Fruit fly (Drosophila melanogaster) whole organism, embryonic: ENCODE results near the gene eIF4E5.

ENCODE experiments used
- ATbp ChIP-seq: fragments of 200-800 bp; sonication (Bioruptor generic); optimal IDR thresholded peaks from 2 replicates; lab custom pipeline; 2017; ENCODE audit warnings: missing biosample characterization, mild to moderate bottlenecking, missing genetic modification characterization, missing genetic modification reagents
- Atf-2 ChIP-seq: fragments of 200-800 bp; sonication (Bioruptor generic); optimal IDR thresholded peaks from 2 replicates; lab custom pipeline; 2016; ENCODE audit warnings: missing biosample characterization, missing genetic modification characterization
- B-H2 ChIP-seq: fragments of 200-800 bp; sonication (Bioruptor generic); optimal IDR thresholded peaks from 2 replicates; lab custom pipeline; 2018; ENCODE audit warnings: missing biosample characterization, mild to moderate bottlenecking, missing genetic modification characterization
- Bdp1 ChIP-seq: fragments of 200-800 bp; sonication (Bioruptor generic); optimal IDR thresholded peaks from 3 replicates; lab custom pipeline; 2016; ENCODE audit warnings: missing biosample characterization, missing genetic modification characterization
- CG10321 ChIP-seq: fragments of 200-800 bp; sonication (Bioruptor generic); IDR thresholded peaks from 2 replicates; pipeline ENCODE4 v1.3.6; 2022; ENCODE audit warnings: missing biosample characterization, missing genetic modification characterization
- CG11247 ChIP-seq: fragments of 200-800 bp; sonication (Bioruptor generic); IDR thresholded peaks from 2 replicates; pipeline ENCODE4 v1.3.6; 2022; ENCODE audit warnings: missing biosample characterization, missing genetic modification characterization
- CG12769 ChIP-seq: fragments of 200-800 bp; sonication (Bioruptor generic); optimal IDR thresholded peaks from 2 replicates; lab custom pipeline; 2019; ENCODE audit warnings: missing biosample characterization, mild to moderate bottlenecking, missing genetic modification characterization, moderate library complexity
- CG13424 ChIP-seq: fragments of 200-800 bp; sonication (Bioruptor generic); optimal IDR thresholded peaks from 2 replicates; lab custom pipeline; 2019; ENCODE audit warnings: missing biosample characterization, mild to moderate bottlenecking, missing genetic modification characterization, moderate library complexity
- CG14014 ChIP-seq: fragments of 200-800 bp; sonication (Bioruptor generic); IDR thresholded peaks from 2 replicates; pipeline ENCODE4 v1.3.6; 2022; ENCODE audit warnings: missing biosample characterization, missing genetic modification characterization
- CG14667 ChIP-seq: fragments of 200-800 bp; sonication (Bioruptor generic); IDR thresholded peaks from 2 replicates; pipeline ENCODE4 v1.3.6; 2022; ENCODE audit warnings: missing biosample characterization, missing genetic modification characterization
- CG17328 ChIP-seq: fragments of 200-800 bp; sonication (Bioruptor generic); IDR thresholded peaks from 2 replicates; pipeline ENCODE4 v1.3.6; 2022; ENCODE audit warnings: missing biosample characterization, missing genetic modification characterization
- CG1832 ChIP-seq: fragments of 200-800 bp; sonication (Bioruptor generic); optimal IDR thresholded peaks from 2 replicates; lab custom pipeline; 2017; ENCODE audit warnings: missing biosample characterization, mild to moderate bottlenecking, missing genetic modification characterization, inconsistent platforms
- CG2202 ChIP-seq: fragments of 200-800 bp; sonication (Bioruptor generic); optimal IDR thresholded peaks from 2 replicates; lab custom pipeline; 2018; ENCODE audit warnings: missing biosample characterization, mild to moderate bottlenecking, missing genetic modification characterization
- CG42726 ChIP-seq: fragments of 200-800 bp; sonication (Bioruptor generic); IDR thresholded peaks from 2 replicates; pipeline ENCODE4 v1.3.6; 2022; ENCODE audit warnings: missing biosample characterization, missing genetic modification characterization; ENCODE audit not compliant: partially characterized antibody
- CG4360 ChIP-seq: fragments of 200-800 bp; sonication (Bioruptor generic); IDR thresholded peaks from 2 replicates; pipeline ENCODE4 v1.3.6; 2022; ENCODE audit warnings: missing biosample characterization, missing genetic modification characterization
- CG5180 ChIP-seq: fragments of 200-800 bp; sonication (Bioruptor generic); optimal IDR thresholded peaks from 3 replicates; lab custom pipeline; 2017; ENCODE audit warnings: missing biosample characterization, missing genetic modification characterization, mild to moderate bottlenecking, moderate library complexity, missing genetic modification reagents
- CG7839 ChIP-seq: fragments of 200-800 bp; sonication (Bioruptor generic); optimal IDR thresholded peaks from 3 replicates; lab custom pipeline; 2018; ENCODE audit warnings: missing biosample characterization, mild to moderate bottlenecking, missing genetic modification characterization, moderate library complexity
- CG8290 ChIP-seq, 3 experiments: fragments of 200-800 bp; sonication (Bioruptor generic); optimal IDR thresholded peaks; 2 replicates each; lab custom pipeline; 2016 to 2019; ENCODE audit warnings: missing biosample characterization in 3 of 3, missing genetic modification characterization in 3 of 3, mild to moderate bottlenecking in 2 of 3, moderate library complexity in 1 of 3
- Dek ChIP-seq: fragments of 200-800 bp; sonication (Bioruptor generic); optimal IDR thresholded peaks from 3 replicates; lab custom pipeline; 2019; ENCODE audit warnings: missing biosample characterization, mild to moderate bottlenecking, missing genetic modification characterization, moderate library complexity
- E2f2 ChIP-seq: fragments of 200-800 bp; sonication (Bioruptor generic); IDR thresholded peaks from 2 replicates; pipeline ENCODE4 v1.3.6; 2022; ENCODE audit warnings: missing biosample characterization, missing genetic modification characterization
- ERR ChIP-seq: fragments of 200-800 bp; sonication (Bioruptor generic); optimal IDR thresholded peaks from 2 replicates; lab custom pipeline; 2016; ENCODE audit warnings: missing biosample characterization, missing genetic modification characterization
- H2.0 ChIP-seq: fragments of 200-800 bp; sonication (Bioruptor generic); IDR thresholded peaks from 2 replicates; pipeline ENCODE4 v1.3.6; 2022; ENCODE audit warnings: missing biosample characterization, missing genetic modification characterization
- HLHmδ ChIP-seq: fragments of 200-800 bp; sonication (Bioruptor generic); optimal IDR thresholded peaks from 2 replicates; lab custom pipeline; 2018; ENCODE audit warnings: missing biosample characterization, mild to moderate bottlenecking, missing genetic modification characterization, moderate library complexity
- Max ChIP-seq: fragments of 200-800 bp; sonication (Bioruptor generic); optimal IDR thresholded peaks from 2 replicates; lab custom pipeline; 2016; ENCODE audit warnings: missing biosample characterization, mild to moderate bottlenecking, missing genetic modification characterization
- Myb ChIP-seq: fragments of 200-800 bp; sonication (Bioruptor generic); optimal IDR thresholded peaks from 2 replicates; lab custom pipeline; 2016; ENCODE audit warnings: missing biosample characterization, missing genetic modification characterization
- Oli ChIP-seq: fragments of 200-800 bp; sonication (Bioruptor generic); optimal IDR thresholded peaks from 2 replicates; lab custom pipeline; 2018; ENCODE audit warnings: missing biosample characterization, mild to moderate bottlenecking, missing genetic modification characterization, moderate library complexity
- Pdp1 ChIP-seq, 2 experiments: fragments of 200-800 bp; sonication (Bioruptor generic); optimal IDR thresholded peaks; 3 replicates each; lab custom pipeline; 2016; ENCODE audit warnings: missing biosample characterization in 2 of 2, missing genetic modification characterization in 2 of 2, mild to moderate bottlenecking in 1 of 2, moderate library complexity in 1 of 2
- Sin3A ChIP-seq: fragments of >200 bp; optimal IDR thresholded peaks from 2 replicates; lab custom pipeline; 2018
- Sry-δ ChIP-seq: fragments of 200-800 bp; sonication (Bioruptor generic); optimal IDR thresholded peaks from 2 replicates; lab custom pipeline; 2016; ENCODE audit warnings: missing biosample characterization, missing genetic modification characterization
- Xrp1 ChIP-seq: fragments of 200-800 bp; sonication (Bioruptor generic); IDR thresholded peaks from 2 replicates; pipeline ENCODE4 v1.3.6; 2022; ENCODE audit warnings: missing biosample characterization, missing genetic modification characterization
- al ChIP-seq: fragments of 200-800 bp; sonication (Bioruptor generic); IDR thresholded peaks from 2 replicates; pipeline ENCODE4 v1.3.6; 2022; ENCODE audit warnings: missing biosample characterization, missing genetic modification characterization
- cg ChIP-seq: fragments of 200-800 bp; sonication (Bioruptor generic); optimal IDR thresholded peaks from 3 replicates; lab custom pipeline; 2019; ENCODE audit warnings: missing biosample characterization, mild to moderate bottlenecking, missing genetic modification characterization, moderate library complexity
- crol ChIP-seq: fragments of 200-800 bp; sonication (Bioruptor generic); IDR thresholded peaks from 2 replicates; pipeline ENCODE4 v1.3.6; 2022; ENCODE audit warnings: missing biosample characterization, missing genetic modification characterization
- cwo ChIP-seq: fragments of 200-800 bp; sonication (Bioruptor generic); optimal IDR thresholded peaks from 3 replicates; lab custom pipeline; 2017; ENCODE audit warnings: missing biosample characterization, missing genetic modification characterization, mild to moderate bottlenecking, moderate library complexity, missing genetic modification reagents
- dmrt99B ChIP-seq: fragments of 200-800 bp; sonication (Bioruptor generic); optimal IDR thresholded peaks from 2 replicates; lab custom pipeline; 2018; ENCODE audit warnings: missing biosample characterization, mild to moderate bottlenecking, missing genetic modification characterization, moderate library complexity
- grn ChIP-seq: fragments of 200-800 bp; sonication (Bioruptor generic); optimal IDR thresholded peaks from 3 replicates; lab custom pipeline; 2017; ENCODE audit warnings: missing biosample characterization, missing genetic modification characterization
- hbn ChIP-seq: fragments of 200-800 bp; sonication (Bioruptor generic); IDR thresholded peaks from 2 replicates; pipeline ENCODE4 v1.3.6; 2022; ENCODE audit warnings: missing biosample characterization, missing genetic modification characterization; ENCODE audit not compliant: partially characterized antibody
- her ChIP-seq: fragments of 200-800 bp; sonication (Bioruptor generic); optimal IDR thresholded peaks from 2 replicates; lab custom pipeline; 2016; ENCODE audit warnings: missing biosample characterization, missing genetic modification characterization
- lola ChIP-seq, 3 experiments: fragments of >200 bp in 2 of 3; fragments of 200-800 bp in 1 of 3; sonication (Bioruptor generic) in 1 of 3; optimal IDR thresholded peaks; 2 replicates each; lab custom pipeline; 2017 to 2019; ENCODE audit warnings: missing biosample characterization in 3 of 3, missing genetic modification characterization in 3 of 3, mild to moderate bottlenecking in 1 of 3, moderate library complexity in 1 of 3
- mirr ChIP-seq: fragments of 200-800 bp; sonication (Bioruptor generic); optimal IDR thresholded peaks from 3 replicates; lab custom pipeline; 2018; ENCODE audit warnings: missing biosample characterization, mild to moderate bottlenecking, missing genetic modification characterization
- nerfin-1 ChIP-seq: fragments of 200-800 bp; sonication (Bioruptor generic); optimal IDR thresholded peaks from 3 replicates; lab custom pipeline; 2019; ENCODE audit warnings: missing biosample characterization, mild to moderate bottlenecking, missing genetic modification characterization, moderate library complexity
- nerfin-2 ChIP-seq: fragments of 200-800 bp; sonication (Bioruptor generic); IDR thresholded peaks from 2 replicates; pipeline ENCODE4 v1.3.6; 2022; ENCODE audit warnings: missing biosample characterization, missing genetic modification characterization; ENCODE audit not compliant: partially characterized antibody
- peb ChIP-seq: fragments of 200-800 bp; sonication (Bioruptor generic); IDR thresholded peaks from 2 replicates; pipeline ENCODE4 v1.3.6; 2022; ENCODE audit warnings: missing biosample characterization, missing genetic modification characterization
- sna ChIP-seq: fragments of 200-800 bp; sonication (Bioruptor generic); IDR thresholded peaks from 2 replicates; pipeline ENCODE4 v1.3.6; 2022; ENCODE audit warnings: missing biosample characterization, missing genetic modification characterization; ENCODE audit not compliant: partially characterized antibody
- so ChIP-seq: fragments of 200-800 bp; sonication (Bioruptor generic); IDR thresholded peaks from 3 replicates; pipeline ENCODE4 v1.3.6; 2022; ENCODE audit warnings: missing biosample characterization, missing genetic modification characterization
- stwl ChIP-seq: fragments of 200-800 bp; sonication (Bioruptor generic); optimal IDR thresholded peaks from 3 replicates; lab custom pipeline; 2018; ENCODE audit warnings: missing biosample characterization, mild to moderate bottlenecking, missing genetic modification characterization, moderate library complexity
- z ChIP-seq: fragments of 200-800 bp; sonication (Bioruptor generic); IDR thresholded peaks from 3 replicates; pipeline ENCODE4 v1.3.6; 2022; ENCODE audit warnings: missing biosample characterization, missing genetic modification characterization

Gene eIF4E5

DNA sequence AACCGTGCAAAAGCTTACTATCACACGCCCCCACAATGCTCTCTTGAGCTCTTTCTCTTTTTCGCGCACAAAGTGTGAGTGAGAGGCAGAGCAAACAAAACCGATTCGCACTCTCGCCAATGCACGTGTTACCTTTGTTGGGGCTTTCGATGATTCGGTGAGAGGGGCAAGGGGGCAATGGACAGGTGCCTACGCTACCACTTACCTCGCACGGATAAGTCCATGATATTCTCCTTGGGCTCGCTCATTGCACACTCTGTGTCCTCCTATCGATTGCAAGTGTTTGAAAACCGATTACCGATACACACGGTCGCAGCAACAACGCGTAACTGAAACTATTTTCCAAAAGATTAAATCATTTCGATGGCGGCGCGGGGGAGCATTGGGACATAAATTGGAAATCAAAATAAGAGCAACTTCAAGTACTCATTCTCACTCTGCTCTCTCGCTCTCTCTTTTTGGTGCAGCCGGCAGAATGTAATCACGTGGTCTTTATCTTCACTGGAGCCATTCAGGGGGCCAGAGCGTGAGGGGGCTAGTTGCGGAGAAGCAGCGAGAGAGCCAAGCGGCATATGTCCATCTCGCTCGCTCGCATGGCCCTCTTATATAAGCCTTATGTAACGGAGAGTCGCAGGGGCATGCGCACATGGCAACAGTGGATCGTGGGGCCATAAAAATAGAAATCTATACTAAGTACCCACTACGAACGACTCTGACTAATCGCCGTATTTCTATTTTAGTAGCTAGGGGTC lies 27.5 kb upstream of the eIF4E5 start, which contains the start of gene Pdp1:
Pdp1 (minus strand) TSS at position 334 of the 752 bp plus-strand sequence.
- TF ChIP-seq Dek (tag; lab: Kevin White, UChicago) (peak; percentile 23), Myb (GFP tag; lab: Kevin White, UChicago) (peak; percentile 3), dmrt99B (tag; lab: Kevin White, UChicago) (peak; percentile 35), CG42726 (GFP tag; lab: Robert Waterston, UW) (no peak; the same call in 1 of the 2 replicates), grn (GFP tag; lab: Kevin White, UChicago) (peak; percentile 98), sna (peak; percentile 50; the same call in 1 of the 2 replicates), B-H2 (GFP tag; lab: Kevin White, UChicago) (peak; percentile 10), hbn (GFP tag; lab: Robert Waterston, UW) (peak; percentile 54; the same call in 1 of the 2 replicates), cg (GFP tag; lab: Kevin White, UChicago) (peak; percentile 16), z (no peak), al (GFP tag; lab: Robert Waterston, UW) (no peak), CG4360 (GFP tag; lab: Robert Waterston, UW) (no peak), Pdp1 (GFP tag; optimal IDR thresholded peaks at IDR 0.05; lab: Kevin White, UChicago) (peak in 1 of 2 experiments; percentile 100), CG13424 (peak; percentile 17), E2f2 (0 out of 2 replicates have a peak, but pooled peaks have one; percentile 8), cwo (peak; percentile 98), CG1832 (GFP tag; lab: Kevin White, UChicago) (peak; percentile 82), Sin3A (lab: Kevin White, UChicago) (no peak), CG5180 (GFP tag; lab: Kevin White, UChicago) (no peak), HLHmδ (peak; percentile 32), Xrp1 (GFP tag; lab: Robert Waterston, UW) (peak; percentile 31; the same call in 1 of the 2 replicates), stwl (peak; percentile 73), CG2202 (tag; lab: Kevin White, UChicago) (peak; percentile 0), her (GFP tag; lab: Kevin White, UChicago) (peak; percentile 2), so (GFP tag; lab: Robert Waterston, UW) (peak; percentile 71; the same call in 2 of the 3 replicates), CG14667 (GFP tag; lab: Robert Waterston, UW) (no peak), CG14014 (GFP tag; lab: Robert Waterston, UW) (peak; percentile 29; the same call in 1 of the 2 replicates), ERR (GFP tag; lab: Kevin White, UChicago) (no peak), mirr (peak; percentile 73), nerfin-2 (0 out of 2 replicates have a peak, but pooled peaks have one; percentile 50), Atf-2 (GFP tag; lab: Kevin White, UChicago) (no peak), H2.0 (GFP tag; lab: Robert Waterston, UW) (no peak), Bdp1 (no peak), ATbp (peak; percentile 19), lola (GFP tag; optimal IDR thresholded peaks at IDR 0.05; lab: Kevin White, UChicago) (no peak), nerfin-1 (tag; lab: Kevin White, UChicago) (peak; percentile 3), CG8290 (GFP tag; optimal IDR thresholded peaks at IDR 0.05; lab: Kevin White, UChicago) (no peak), CG8290 (tag; optimal IDR thresholded peaks at IDR 0.05; lab: Kevin White, UChicago) (peak; percentile 22 to 86), CG7839 (peak; percentile 14), peb (GFP tag; lab: Robert Waterston, UW) (no peak), Oli (peak; percentile 5), crol (peak; percentile 99), CG10321 (GFP tag; lab: Robert Waterston, UW) (peak; percentile 94), Max (GFP tag; lab: Kevin White, UChicago) (peak; percentile 77), CG11247 (GFP tag; lab: Robert Waterston, UW) (no peak), CG12769 (tag; lab: Kevin White, UChicago) (peak; percentile 23), CG17328 (GFP tag; lab: Robert Waterston, UW) (0 out of 2 replicates have a peak, but pooled peaks have one; percentile 27), Sry-δ (GFP tag; lab: Kevin White, UChicago) (peak; percentile 20)
